Worm (Caenorhabditis elegans) whole organism, L4/young adult: Measurements from ENCODE around the gene F54D5.9.

Experiments used
- dao-5 ChIP-seq: sonication (generic microtip); optimal IDR thresholded peaks from 2 replicates; lab custom pipeline; 2016; ENCODE audit warnings: missing genotype, missing genetic modification characterization, moderate library complexity, missing compliant biosample characterization
- him-1 ChIP-seq: sonication (generic microtip); optimal IDR thresholded peaks from 2 replicates; lab custom pipeline; 2016; ENCODE audit warnings: missing genotype, missing genetic modification reagents, missing genetic modification characterization, missing compliant biosample characterization

DNA sequence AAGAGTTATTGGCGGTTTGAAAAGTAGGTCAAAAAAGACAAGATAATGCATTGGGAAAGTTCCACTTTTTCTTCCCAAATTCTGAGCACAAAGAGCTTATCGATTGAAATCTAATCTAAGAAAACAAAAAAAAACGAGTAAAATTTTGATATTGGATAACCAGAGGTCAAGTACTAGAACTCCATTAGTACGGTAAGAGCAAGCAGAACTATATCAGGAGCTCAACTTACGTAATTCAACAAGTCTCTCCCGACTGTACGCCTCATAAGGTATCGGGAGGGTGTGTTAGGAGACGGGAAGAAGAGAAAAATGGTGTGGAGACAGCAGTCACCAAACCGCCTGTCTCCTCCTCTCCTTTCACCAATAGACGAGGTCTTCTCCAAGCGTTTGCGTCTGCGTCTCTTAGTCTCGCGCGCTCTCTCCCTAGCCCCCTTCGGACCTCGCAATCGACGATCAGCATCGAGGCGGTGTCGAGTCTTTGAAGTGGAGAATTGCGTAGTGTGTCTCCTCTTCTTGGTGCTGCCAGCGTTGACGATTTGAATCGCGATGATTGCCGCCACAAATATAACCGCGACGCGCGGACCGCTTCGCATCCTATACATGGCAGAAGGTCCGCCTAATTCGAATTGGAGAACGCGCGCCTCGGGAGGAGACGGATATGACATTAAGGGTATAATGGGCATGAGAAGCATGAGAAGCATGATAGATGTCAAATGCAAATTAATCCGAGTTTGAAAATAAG, 22.5 kb upstream of the F54D5.9 start, which contains the start of gene F54D5.5:
- TF ChIP-seq dao-5 (tag; lab: Kevin White, UChicago) (no peak), him-1 (tag; lab: Kevin White, UChicago) (no peak)
